Fruit fly (Drosophila melanogaster): ENCODE measurements around the gene CG45307.

dm6 chr2L:8719757-8720156 is 32.2 kb downstream of the CG45307 start:
- TF ChIP-seq net (GFP tag; optimal IDR thresholded peaks at IDR 0.05) (no peak), Sox102F (GFP tag; optimal IDR thresholded peaks at IDR 0.05) (no peak), Hr38 (GFP tag; optimal IDR thresholded peaks at IDR 0.05) (no peak), CG6792 (GFP tag; optimal IDR thresholded peaks at IDR 0.05) (no peak), CG11762 (GFP tag; optimal IDR thresholded peaks at IDR 0.05; ENCODE audit: insufficient read depth) (no peak)
